Worm (Caenorhabditis elegans): ENCODE results near the gene srv-7.

ce11 chrX:5695416-5695815, 47.6 kb upstream of the srv-7 start:
- no peak for TF ChIP-seq tab-1 (GFP tag; IDR thresholded peaks at IDR 0.05)
- no peak for TF ChIP-seq ztf-23 (GFP tag; IDR thresholded peaks at IDR 0.05)
- no peak for TF ChIP-seq flt-1 (GFP tag; IDR thresholded peaks at IDR 0.05)

Measured in whole organism, midembryonic.